Worm (Caenorhabditis elegans) whole organism, L3 larva: ENCODE data around the gene cyn-4.
"Not testable (repeated sequence)": the region's sequence is repeated elsewhere in the genome, so short reads cannot be mapped to it uniquely, and the experiment has no call there.

Source experiments
- ZK546.5 ChIP-seq: sonication (generic microtip); optimal IDR thresholded peaks from 2 replicates; lab custom pipeline; 2017; ENCODE audit warnings: missing biosample characterization, missing genetic modification characterization
- aly-2 ChIP-seq: fragments of 150-350 bp; optimal IDR thresholded peaks from 2 replicates; lab custom pipeline; 2014; ENCODE audit warnings: missing biosample characterization, missing genetic modification characterization
- ama-1 ChIP-seq: fragments of 150-350 bp; optimal IDR thresholded peaks from 2 replicates; lab custom pipeline; 2018
- ceh-16 ChIP-seq: sonication (generic microtip); optimal IDR thresholded peaks from 2 replicates; lab custom pipeline; 2017; ENCODE audit warnings: missing biosample characterization, missing genetic modification characterization
- ceh-28 ChIP-seq: fragments of 150-350 bp; optimal IDR thresholded peaks from 2 replicates; lab custom pipeline; 2014; ENCODE audit warnings: missing biosample characterization, missing genetic modification reagents, missing genetic modification characterization
- ceh-82 ChIP-seq: fragments of 150-350 bp; optimal IDR thresholded peaks from 2 replicates; lab custom pipeline; 2014; ENCODE audit warnings: missing biosample characterization, missing genetic modification characterization
- ceh-9 ChIP-seq: sonication (generic microtip); optimal IDR thresholded peaks from 2 replicates; lab custom pipeline; 2018; ENCODE audit warnings: missing biosample characterization, missing genetic modification characterization
- daf-12 ChIP-seq: fragments of 150-350 bp; optimal IDR thresholded peaks from 2 replicates; lab custom pipeline; 2014; ENCODE audit warnings: missing biosample characterization, missing genetic modification reagents, missing genetic modification characterization
- egl-27 ChIP-seq: sonication (generic microtip); optimal IDR thresholded peaks from 4 replicates; lab custom pipeline; 2017; ENCODE audit warnings: missing biosample characterization, missing genetic modification reagents, missing genetic modification characterization
- egl-5 ChIP-seq: fragments of 150-350 bp; optimal IDR thresholded peaks from 2 replicates; lab custom pipeline; 2017; ENCODE audit warnings: missing biosample characterization, missing genetic modification reagents, missing genetic modification characterization, inconsistent platforms
- elt-1 ChIP-seq: fragments of 150-350 bp; optimal IDR thresholded peaks from 2 replicates; lab custom pipeline; 2014; ENCODE audit warnings: missing biosample characterization, missing genetic modification characterization
- elt-2 ChIP-seq: sonication (generic microtip); optimal IDR thresholded peaks from 2 replicates; lab custom pipeline; 2016; ENCODE audit warnings: missing genetic modification reagents, mild to moderate bottlenecking, missing genetic modification characterization, missing compliant biosample characterization
- elt-3 ChIP-seq, 3 experiments: fragments of 150-350 bp in 1 of 3; sonication (generic microtip) in 2 of 3; optimal IDR thresholded peaks; 2 replicates in 2 of 3; 4 replicates in 1 of 3; lab custom pipeline; 2014 to 2017; ENCODE audit warnings: missing biosample characterization in 3 of 3, missing genetic modification characterization in 3 of 3
- eor-1 ChIP-seq, 2 experiments: fragments of 150-350 bp; optimal IDR thresholded peaks; 2 replicates each; lab custom pipeline; 2014 to 2018; ENCODE audit warnings: missing biosample characterization in 2 of 2, missing genetic modification characterization in 2 of 2
- fkh-10 ChIP-seq: sonication (generic microtip); optimal IDR thresholded peaks from 2 replicates; lab custom pipeline; 2017; ENCODE audit warnings: missing biosample characterization, missing genetic modification reagents, missing genetic modification characterization
- fkh-2 ChIP-seq: fragments of 150-350 bp; optimal IDR thresholded peaks from 2 replicates; lab custom pipeline; 2014; ENCODE audit warnings: missing biosample characterization, missing genetic modification reagents, missing genetic modification characterization
- fos-1 ChIP-seq: fragments of 150-350 bp; optimal IDR thresholded peaks from 2 replicates; lab custom pipeline; 2014; ENCODE audit warnings: missing biosample characterization, missing genetic modification characterization
- hmg-11 ChIP-seq: sonication (generic microtip); optimal IDR thresholded peaks from 2 replicates; lab custom pipeline; 2016; ENCODE audit warnings: missing genetic modification characterization, missing compliant biosample characterization
- jun-1 ChIP-seq: fragments of 150-350 bp; optimal IDR thresholded peaks from 2 replicates; lab custom pipeline; 2014; ENCODE audit warnings: missing biosample characterization, missing genetic modification reagents, missing genetic modification characterization
- lin-39 ChIP-seq: fragments of 150-350 bp; optimal IDR thresholded peaks from 2 replicates; lab custom pipeline; 2018; ENCODE audit warnings: missing biosample characterization, missing genetic modification reagents, missing genetic modification characterization
- nfya-1 ChIP-seq: sonication (generic microtip); optimal IDR thresholded peaks from 2 replicates; lab custom pipeline; 2017; ENCODE audit warnings: missing genetic modification characterization, mild to moderate bottlenecking, missing compliant biosample characterization, antibody characterized with exemption, moderate library complexity; ENCODE audit not compliant: insufficient read depth
- nhr-12 ChIP-seq: fragments of 150-350 bp; optimal IDR thresholded peaks from 2 replicates; lab custom pipeline; 2014; ENCODE audit warnings: missing biosample characterization, missing genetic modification characterization
- nhr-23 ChIP-seq: fragments of 150-350 bp; optimal IDR thresholded peaks from 2 replicates; lab custom pipeline; 2014; ENCODE audit warnings: missing biosample characterization, missing genetic modification reagents, missing genetic modification characterization
- nhr-237 ChIP-seq: fragments of 150-350 bp; optimal IDR thresholded peaks from 2 replicates; lab custom pipeline; 2014; ENCODE audit warnings: missing biosample characterization, missing genetic modification characterization
- nhr-25 ChIP-seq: sonication (generic microtip); optimal IDR thresholded peaks from 2 replicates; lab custom pipeline; 2017; ENCODE audit warnings: missing biosample characterization, missing genetic modification characterization
- nhr-28 ChIP-seq: fragments of 150-350 bp; optimal IDR thresholded peaks from 2 replicates; lab custom pipeline; 2014; ENCODE audit warnings: missing biosample characterization, missing genetic modification characterization
- nhr-43 ChIP-seq: sonication (generic microtip); optimal IDR thresholded peaks from 2 replicates; lab custom pipeline; 2016; ENCODE audit warnings: mild to moderate bottlenecking, missing genetic modification characterization, missing compliant biosample characterization; ENCODE audit not compliant: poor library complexity, severe bottlenecking
- nhr-67 ChIP-seq: fragments of 150-350 bp; optimal IDR thresholded peaks from 2 replicates; lab custom pipeline; 2014; ENCODE audit warnings: missing biosample characterization, missing genetic modification characterization
- nhr-76 ChIP-seq: fragments of 150-350 bp; sonication (generic microtip); optimal IDR thresholded peaks from 5 replicates; lab custom pipeline; 2014; ENCODE audit warnings: missing biosample characterization, missing genetic modification characterization
- pqm-1 ChIP-seq: fragments of 150-350 bp; optimal IDR thresholded peaks from 2 replicates; lab custom pipeline; 2017; ENCODE audit warnings: missing biosample characterization, missing genetic modification characterization, inconsistent platforms
- tbx-2 ChIP-seq: sonication (generic microtip); optimal IDR thresholded peaks from 2 replicates; lab custom pipeline; 2016; ENCODE audit warnings: mild to moderate bottlenecking, missing genetic modification characterization, missing compliant biosample characterization
- unc-39 ChIP-seq: sonication (generic microtip); optimal IDR thresholded peaks from 4 replicates; lab custom pipeline; 2017; ENCODE audit warnings: missing biosample characterization, missing genetic modification characterization
- zag-1 ChIP-seq: fragments of 150-350 bp; optimal IDR thresholded peaks from 2 replicates; lab custom pipeline; 2014; ENCODE audit warnings: missing biosample characterization, missing genetic modification characterization

cyn-4 gene

ce11 chrII:10914366-10914765 lies 42.0 kb upstream of the cyn-4 start, which contains the start of gene F44F4.15:
Gene F44F4.15, plus strand, starts transcription at chrII:10914666.
- TF ChIP-seq ceh-16: no peak
- TF ChIP-seq fos-1 (tag; lab: Kevin White, UChicago): no peak
- no peak for TF ChIP-seq fkh-2 (tag; lab: Kevin White, UChicago)
- no peak for TF ChIP-seq nhr-23 (tag; lab: Kevin White, UChicago)
- no peak for TF ChIP-seq nhr-12 (tag; lab: Kevin White, UChicago)
- no peak for TF ChIP-seq egl-27 (tag; lab: Kevin White, UChicago)
- no peak for TF ChIP-seq aly-2 (tag; lab: Kevin White, UChicago)
- TF ChIP-seq zag-1 (tag; lab: Kevin White, UChicago): no peak
- TF ChIP-seq jun-1 (tag; lab: Kevin White, UChicago): no peak
- no peak for TF ChIP-seq ceh-9 (tag; lab: Kevin White, UChicago)
- no peak for TF ChIP-seq eor-1 (tag; optimal IDR thresholded peaks at IDR 0.05; lab: Kevin White, UChicago)
- no peak for TF ChIP-seq tbx-2 (tag; lab: Kevin White, UChicago)
- no peak for TF ChIP-seq nhr-25 (tag; lab: Kevin White, UChicago)
- TF ChIP-seq fkh-10 (GFP tag; lab: Kevin White, UChicago): no peak
- no peak for TF ChIP-seq egl-5 (tag; lab: Kevin White, UChicago)

DNA sequence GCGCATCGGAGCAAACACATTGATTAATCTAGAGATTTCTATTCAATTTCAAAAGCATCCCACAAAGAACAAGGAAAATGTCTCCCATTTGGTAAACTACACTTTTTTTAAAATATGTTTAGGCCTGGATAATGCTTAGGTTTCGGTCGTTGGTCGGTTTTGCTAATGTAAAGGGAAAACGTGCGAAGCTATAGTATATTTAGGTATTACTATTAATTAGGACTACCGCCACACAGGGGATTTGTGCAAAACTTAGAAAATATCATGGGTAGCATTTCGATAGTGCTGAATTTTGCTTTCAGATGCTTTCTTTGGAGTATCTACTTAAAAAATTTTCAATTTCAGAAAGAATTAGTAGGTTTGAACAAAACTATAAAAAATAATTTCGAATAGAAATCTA lies 40.6 kb upstream of the cyn-4 start:
- TF ChIP-seq egl-27 (tag; lab: Kevin White, UChicago) (no peak), elt-1 (tag; lab: Kevin White, UChicago) (no peak), nhr-67 (tag; lab: Kevin White, UChicago) (no peak), lin-39 (no peak), ZK546.5 (tag; lab: Kevin White, UChicago) (no peak), daf-12 (no peak), unc-39 (tag; lab: Kevin White, UChicago) (no peak), nfya-1 (tag; lab: Kevin White, UChicago) (no peak), eor-1 (tag; optimal IDR thresholded peaks at IDR 0.05; lab: Kevin White, UChicago) (no peak), nhr-43 (tag; lab: Kevin White, UChicago) (no peak), zag-1 (tag; lab: Kevin White, UChicago) (no peak), fkh-10 (GFP tag; lab: Kevin White, UChicago) (no peak), elt-2 (tag; lab: Kevin White, UChicago) (no peak), elt-3 (tag; optimal IDR thresholded peaks at IDR 0.05; lab: Kevin White, UChicago) (no peak), aly-2 (tag; lab: Kevin White, UChicago) (no peak), nhr-25 (tag; lab: Kevin White, UChicago) (no peak), nhr-23 (tag; lab: Kevin White, UChicago) (no peak), ceh-28 (tag; lab: Kevin White, UChicago) (no peak), ama-1 (lab: Kevin White, UChicago) (no peak), nhr-12 (tag; lab: Kevin White, UChicago) (no peak)
- TF ChIP-seq, all 47 proteins: peak for 0

DNA sequence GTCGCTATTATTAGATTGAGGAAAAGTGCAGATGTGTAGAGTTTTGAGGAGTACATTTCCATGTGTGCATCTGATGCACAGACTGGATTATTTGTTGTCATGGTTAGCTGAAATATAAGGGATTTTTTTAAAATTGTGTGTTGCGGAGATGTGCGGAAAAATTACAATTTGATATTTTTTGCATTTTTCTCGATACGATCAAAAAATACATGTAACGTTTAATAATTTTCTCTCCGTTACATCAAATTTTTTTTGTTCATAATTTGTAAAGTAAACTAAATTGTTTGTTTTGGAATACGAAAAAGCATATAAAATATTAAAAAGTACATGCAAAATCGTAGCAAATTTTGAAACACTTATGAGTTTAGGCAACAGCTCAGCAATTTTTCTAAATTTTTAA lies 37.8 kb upstream of the cyn-4 start, which contains the start of gene sra-11:
Gene sra-11, minus strand, starts transcription at position 101 of the 400 bp plus-strand sequence.
- TF ChIP-seq fos-1 (tag; lab: Kevin White, UChicago) (no peak), daf-12 (no peak), pqm-1 (no peak), unc-39 (tag; lab: Kevin White, UChicago) (no peak), nhr-76 (tag; lab: Kevin White, UChicago) (no peak), nhr-237 (no peak), nfya-1 (tag; lab: Kevin White, UChicago) (no peak), nhr-28 (tag; lab: Kevin White, UChicago) (no peak), elt-1 (tag; lab: Kevin White, UChicago) (no peak), nhr-43 (tag; lab: Kevin White, UChicago) (no peak), nhr-25 (tag; lab: Kevin White, UChicago) (no peak)

- not testable (repeated sequence) for TF ChIP-seq ceh-82, elt-1, hmg-11 (tag; lab: Kevin White, UChicago)
Measured at ce11 chrII:10904379-10904778, 32.0 kb upstream of the cyn-4 start, which contains the start of gene sra-12. Gene sra-12, minus strand, starts transcription at chrII:10904479.
